Fruit fly (Drosophila melanogaster) whole organism, embryonic: ENCODE results near the gene Actn.

Experiments used
- CG1233 ChIP-seq: fragments of 200-800 bp; sonication (Bioruptor generic); optimal IDR thresholded peaks from 4 replicates; lab custom pipeline; 2018; ENCODE audit warnings: missing biosample characterization, mild to moderate bottlenecking, missing genetic modification characterization
- CG14710 ChIP-seq: fragments of 200-800 bp; sonication (Bioruptor generic); optimal IDR thresholded peaks from 3 replicates; lab custom pipeline; 2019; ENCODE audit warnings: missing biosample characterization, mild to moderate bottlenecking, missing genetic modification characterization, moderate library complexity
- CG16863 ChIP-seq: fragments of 200-800 bp; sonication (Bioruptor generic); optimal IDR thresholded peaks from 3 replicates; lab custom pipeline; 2016; ENCODE audit warnings: missing biosample characterization, missing genetic modification characterization
- CG17385 ChIP-seq: fragments of 200-800 bp; sonication (Bioruptor generic); optimal IDR thresholded peaks from 3 replicates; lab custom pipeline; 2018; ENCODE audit warnings: missing biosample characterization, mild to moderate bottlenecking, missing genetic modification characterization
- CG1832 ChIP-seq: fragments of 200-800 bp; sonication (Bioruptor generic); optimal IDR thresholded peaks from 2 replicates; lab custom pipeline; 2017; ENCODE audit warnings: missing biosample characterization, mild to moderate bottlenecking, missing genetic modification characterization, inconsistent platforms
- CG2116 ChIP-seq: fragments of 200-800 bp; sonication (Bioruptor generic); optimal IDR thresholded peaks from 3 replicates; lab custom pipeline; 2018; ENCODE audit warnings: missing biosample characterization, mild to moderate bottlenecking, missing genetic modification characterization
- CG33213 ChIP-seq: fragments of 200-800 bp; sonication (Bioruptor generic); optimal IDR thresholded peaks from 3 replicates; lab custom pipeline; 2016; ENCODE audit warnings: missing biosample characterization, missing genetic modification characterization
- CG34376 ChIP-seq: fragments of 200-800 bp; sonication (Bioruptor generic); optimal IDR thresholded peaks from 2 replicates; lab custom pipeline; 2018; ENCODE audit warnings: missing biosample characterization, mild to moderate bottlenecking, missing genetic modification characterization
- CG4707 ChIP-seq: fragments of 200-800 bp; sonication (Bioruptor generic); optimal IDR thresholded peaks from 2 replicates; lab custom pipeline; 2018; ENCODE audit warnings: missing biosample characterization, mild to moderate bottlenecking, missing genetic modification characterization, moderate library complexity
- CG6175 ChIP-seq: fragments of 200-800 bp; sonication (Bioruptor generic); IDR thresholded peaks from 3 replicates; pipeline ENCODE4 v1.3.6; 2022; ENCODE audit warnings: missing biosample characterization, missing genetic modification characterization
- CG6654 ChIP-seq: fragments of 200-800 bp; sonication (Bioruptor generic); optimal IDR thresholded peaks from 2 replicates; lab custom pipeline; 2017; ENCODE audit warnings: missing biosample characterization, mild to moderate bottlenecking, missing genetic modification characterization
- CG8290 ChIP-seq, 3 experiments: fragments of 200-800 bp; sonication (Bioruptor generic); optimal IDR thresholded peaks; 2 replicates each; lab custom pipeline; 2016 to 2019; ENCODE audit warnings: missing biosample characterization in 3 of 3, missing genetic modification characterization in 3 of 3, mild to moderate bottlenecking in 2 of 3, moderate library complexity in 1 of 3
- CG8359 ChIP-seq: fragments of 200-800 bp; sonication (Bioruptor generic); optimal IDR thresholded peaks from 2 replicates; lab custom pipeline; 2017; ENCODE audit warnings: missing biosample characterization, mild to moderate bottlenecking, missing genetic modification characterization, borderline replicate concordance
- CG9437 ChIP-seq: fragments of 200-800 bp; sonication (Bioruptor generic); optimal IDR thresholded peaks from 2 replicates; lab custom pipeline; 2018; ENCODE audit warnings: missing biosample characterization, mild to moderate bottlenecking, missing genetic modification characterization
- CG9876 ChIP-seq: fragments of 200-800 bp; sonication (Bioruptor generic); optimal IDR thresholded peaks from 2 replicates; lab custom pipeline; 2016; ENCODE audit warnings: missing biosample characterization, missing genetic modification characterization
- Dip2 ChIP-seq: fragments of 200-800 bp; sonication (Bioruptor generic); IDR thresholded peaks from 2 replicates; pipeline ENCODE4 v1.3.6; 2022; ENCODE audit warnings: missing biosample characterization, missing genetic modification characterization
- Doc2 ChIP-seq: fragments of 200-800 bp; sonication (Bioruptor generic); IDR thresholded peaks from 2 replicates; pipeline ENCODE4 v1.3.6; 2022; ENCODE audit warnings: missing biosample characterization, missing genetic modification characterization
- E2f2 ChIP-seq: fragments of 200-800 bp; sonication (Bioruptor generic); IDR thresholded peaks from 2 replicates; pipeline ENCODE4 v1.3.6; 2022; ENCODE audit warnings: missing biosample characterization, missing genetic modification characterization
- ERR ChIP-seq: fragments of 200-800 bp; sonication (Bioruptor generic); optimal IDR thresholded peaks from 2 replicates; lab custom pipeline; 2016; ENCODE audit warnings: missing biosample characterization, missing genetic modification characterization
- Eip74EF ChIP-seq, 2 experiments: fragments of 200-800 bp in 1 of 2; fragments of >200 bp in 1 of 2; sonication (Bioruptor generic) in 1 of 2; optimal IDR thresholded peaks; 2 replicates each; lab custom pipeline; 2017 to 2019; ENCODE audit warnings: missing biosample characterization in 2 of 2, missing genetic modification characterization in 2 of 2, mild to moderate bottlenecking in 1 of 2, moderate library complexity in 1 of 2
- Hmr ChIP-seq: fragments of 200-800 bp; sonication (Bioruptor generic); optimal IDR thresholded peaks from 3 replicates; lab custom pipeline; 2017; ENCODE audit warnings: mild to moderate bottlenecking, missing biosample characterization, missing genetic modification reagents, missing genetic modification characterization
- Meics ChIP-seq: fragments of 200-800 bp; sonication (Bioruptor generic); optimal IDR thresholded peaks from 2 replicates; lab custom pipeline; 2017; ENCODE audit warnings: missing biosample characterization, mild to moderate bottlenecking, missing genetic modification characterization
- Mrtf ChIP-seq: fragments of 200-800 bp; sonication (Bioruptor generic); IDR thresholded peaks from 3 replicates; pipeline ENCODE4 v1.3.6; 2022; ENCODE audit warnings: missing biosample characterization, missing genetic modification characterization
- NK7.1 ChIP-seq: fragments of 200-800 bp; sonication (Bioruptor generic); optimal IDR thresholded peaks from 3 replicates; lab custom pipeline; 2016; ENCODE audit warnings: missing biosample characterization, missing genetic modification characterization
- Nf-YA ChIP-seq: fragments of 200-800 bp; sonication (Bioruptor generic); IDR thresholded peaks from 2 replicates; pipeline ENCODE4 v1.3.6; 2022; ENCODE audit warnings: missing biosample characterization, missing genetic modification characterization
- Side ChIP-seq: fragments of 200-800 bp; sonication (Bioruptor generic); optimal IDR thresholded peaks from 2 replicates; lab custom pipeline; 2016; ENCODE audit warnings: missing biosample characterization, missing genetic modification characterization
- Sox100B ChIP-seq: fragments of 200-800 bp; sonication (Bioruptor generic); optimal IDR thresholded peaks from 3 replicates; lab custom pipeline; 2018; ENCODE audit warnings: missing biosample characterization, mild to moderate bottlenecking, missing genetic modification characterization
- Sry-β ChIP-seq: fragments of 200-800 bp; sonication (Bioruptor generic); optimal IDR thresholded peaks from 2 replicates; lab custom pipeline; 2018; ENCODE audit warnings: missing biosample characterization, mild to moderate bottlenecking, missing genetic modification characterization, moderate library complexity
- Ssrp ChIP-seq: fragments of 200-800 bp; sonication (Bioruptor generic); optimal IDR thresholded peaks from 2 replicates; lab custom pipeline; 2018; ENCODE audit warnings: missing biosample characterization, mild to moderate bottlenecking, missing genetic modification characterization, moderate library complexity
- Taf1 ChIP-seq: fragments of 200-800 bp; sonication (Bioruptor generic); IDR thresholded peaks from 2 replicates; pipeline ENCODE4 v1.3.6; 2022; ENCODE audit warnings: missing biosample characterization, missing genetic modification characterization
- ci ChIP-seq: fragments of 200-800 bp; sonication (Bioruptor generic); IDR thresholded peaks from 3 replicates; pipeline ENCODE4 v1.3.6; 2022; ENCODE audit warnings: missing biosample characterization, missing genetic modification characterization
- ham ChIP-seq: fragments of 200-800 bp; sonication (Bioruptor generic); IDR thresholded peaks from 2 replicates; pipeline ENCODE4 v1.3.6; 2022; ENCODE audit warnings: missing biosample characterization, missing genetic modification characterization
- ind ChIP-seq: fragments of 200-800 bp; sonication (Bioruptor generic); optimal IDR thresholded peaks from 3 replicates; lab custom pipeline; 2016; ENCODE audit warnings: missing biosample characterization, missing genetic modification characterization
- knrl ChIP-seq: fragments of 200-800 bp; sonication (Bioruptor generic); IDR thresholded peaks from 3 replicates; pipeline ENCODE4 v1.3.6; 2022; ENCODE audit warnings: missing biosample characterization, missing genetic modification characterization; ENCODE audit not compliant: partially characterized antibody
- lab ChIP-seq: fragments of 200-800 bp; sonication (Bioruptor generic); optimal IDR thresholded peaks from 3 replicates; lab custom pipeline; 2017; ENCODE audit warnings: missing biosample characterization, missing genetic modification characterization, mild to moderate bottlenecking, moderate library complexity, missing genetic modification reagents
- prd ChIP-seq, 3 experiments: fragments of >200 bp in 2 of 3; fragments of 200-800 bp in 1 of 3; sonication (Bioruptor generic) in 1 of 3; optimal IDR thresholded peaks in 2 of 3; IDR thresholded peaks in 1 of 3; 2 replicates in 2 of 3; 3 replicates in 1 of 3; pipeline versions ENCODE4 v1.3.6 to Lab custom; 2017 to 2022; ENCODE audit warnings: missing biosample characterization in 1 of 3, missing genetic modification characterization in 1 of 3
- pros ChIP-seq: fragments of 200-800 bp; sonication (Bioruptor generic); optimal IDR thresholded peaks from 3 replicates; lab custom pipeline; 2019; ENCODE audit warnings: missing biosample characterization, mild to moderate bottlenecking, missing genetic modification characterization, moderate library complexity
- sens ChIP-seq: fragments of 200-800 bp; sonication (Bioruptor generic); peaks from one replicate; lab custom pipeline; 2016; ENCODE audit warnings: missing biosample characterization, missing genetic modification characterization
- sug ChIP-seq: fragments of 200-800 bp; optimal IDR thresholded peaks from 2 replicates; lab custom pipeline; 2019; ENCODE audit warnings: missing biosample characterization, mild to moderate bottlenecking, missing genetic modification characterization, moderate library complexity
- tgo ChIP-seq: fragments of 200-800 bp; sonication (Bioruptor generic); IDR thresholded peaks from 3 replicates; pipeline ENCODE4 v1.3.6; 2022; ENCODE audit warnings: missing biosample characterization, missing genetic modification characterization
- tin ChIP-seq: fragments of 200-800 bp; sonication (Bioruptor generic); optimal IDR thresholded peaks from 3 replicates; lab custom pipeline; 2016; ENCODE audit warnings: missing biosample characterization, missing genetic modification characterization
- toy ChIP-seq: fragments of 200-800 bp; sonication (Bioruptor generic); IDR thresholded peaks from 2 replicates; pipeline ENCODE4 v1.3.6; 2022; ENCODE audit warnings: missing biosample characterization, missing genetic modification characterization
- twi ChIP-seq: fragments of 200-800 bp; optimal IDR thresholded peaks from 2 replicates; lab custom pipeline; 2019; ENCODE audit warnings: missing biosample characterization, mild to moderate bottlenecking, missing genetic modification characterization, moderate library complexity
- wdn ChIP-seq: fragments of 200-800 bp; sonication (Bioruptor generic); IDR thresholded peaks from 2 replicates; pipeline ENCODE4 v1.3.6; 2022; ENCODE audit warnings: missing biosample characterization, missing genetic modification characterization
- wor ChIP-seq: fragments of 200-800 bp; sonication (Bioruptor generic); IDR thresholded peaks from 2 replicates; pipeline ENCODE4 v1.3.6; 2022; ENCODE audit warnings: missing biosample characterization, missing genetic modification characterization

Actn gene

dm6 chrX:2032821-2033436 is 9.2 kb downstream of the Actn start (continued):
- TF ChIP-seq CG9437 (no peak), CG8359 (no peak), CG16863 (GFP tag; lab: Kevin White, UChicago) (no peak), Sox100B (GFP tag; lab: Kevin White, UChicago) (no peak), tgo (no peak), sug (tag; lab: Kevin White, UChicago) (no peak), CG1233 (GFP tag; lab: Kevin White, UChicago) (no peak), Dip2 (GFP tag; lab: Robert Waterston, UW) (no peak), CG9876 (no peak), CG1832 (peak; percentile 28), prd (optimal IDR thresholded peaks at IDR 0.05; lab: Kevin White, UChicago) (no peak), prd (GFP tag; IDR thresholded peaks at IDR 0.05; lab: Robert Waterston, UW) (no peak), Hmr (no peak), NK7.1 (no peak)

dm6 chrX:2032160-2032801 is 9.8 kb downstream of the Actn start:
- TF ChIP-seq CG8290 (GFP tag; optimal IDR thresholded peaks at IDR 0.05; lab: Kevin White, UChicago): peak; percentile 32
- no peak for TF ChIP-seq CG8290 (tag; optimal IDR thresholded peaks at IDR 0.05; lab: Kevin White, UChicago)
- peak; percentile 80 for TF ChIP-seq Sry-β
- peak; percentile 14 for TF ChIP-seq Ssrp (tag; lab: Kevin White, UChicago)
- TF ChIP-seq twi (tag; lab: Kevin White, UChicago): no peak
- TF ChIP-seq sens: peak; percentile 59

DNA sequence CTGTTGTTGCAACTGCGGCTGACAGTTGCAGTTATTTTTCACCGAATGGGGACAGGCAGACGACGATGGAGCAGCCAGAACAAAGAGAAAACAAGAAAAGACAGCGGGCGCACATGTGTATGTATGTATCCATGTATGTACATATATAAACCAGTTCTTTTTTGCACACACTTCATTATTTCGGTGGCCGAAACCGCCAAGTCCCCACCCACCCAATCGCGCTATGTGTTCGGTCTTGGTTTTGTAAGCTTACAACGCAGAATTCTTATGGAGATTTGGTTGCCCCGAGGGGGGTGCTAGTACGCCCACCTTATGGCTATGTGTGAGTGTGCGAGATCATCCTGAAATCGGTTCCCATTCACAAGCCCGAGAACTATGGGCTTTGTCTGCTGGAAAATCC is 10.8 kb downstream of the Actn start:
- TF ChIP-seq CG6175 (no peak), Taf1 (GFP tag; lab: Robert Waterston, UW) (no peak)

DNA sequence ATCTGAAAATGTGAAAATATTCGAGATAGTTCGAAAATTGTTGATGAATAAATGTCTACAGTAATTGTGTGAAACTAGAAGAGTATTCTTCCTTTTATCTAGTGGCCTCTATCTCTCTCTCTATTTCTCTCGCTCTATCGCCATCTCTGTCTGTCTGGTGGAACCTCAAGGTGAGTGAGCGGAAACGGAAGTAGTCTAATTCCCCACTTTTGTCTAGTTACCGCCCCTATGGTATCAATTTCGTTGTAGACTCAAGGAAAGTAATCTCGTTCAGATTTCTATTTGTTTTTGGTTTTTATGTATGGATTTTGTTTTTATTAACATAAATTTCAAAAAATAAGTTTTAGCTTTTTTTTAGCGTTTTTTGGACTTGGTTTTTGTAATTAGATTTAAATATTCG is 17.3 kb downstream of the Actn start:
- peak; percentile 25 for TF ChIP-seq CG4707 (GFP tag; lab: Kevin White, UChicago)
- no peak for TF ChIP-seq ind (GFP tag; lab: Kevin White, UChicago)
- TF ChIP-seq ham (GFP tag; lab: Robert Waterston, UW): no peak
- no peak for TF ChIP-seq Nf-YA (GFP tag; lab: Robert Waterston, UW)
- peak; percentile 12 for TF ChIP-seq CG14710
- no peak for TF ChIP-seq E2f2 (GFP tag; lab: Robert Waterston, UW)
- peak; percentile 32 for TF ChIP-seq CG34376 (GFP tag; lab: Kevin White, UChicago)
- TF ChIP-seq Dip2 (GFP tag; lab: Robert Waterston, UW): no peak
- TF ChIP-seq Meics (GFP tag; lab: Kevin White, UChicago): no peak
- peak; percentile 11 for TF ChIP-seq CG2116 (GFP tag; lab: Kevin White, UChicago)
- TF ChIP-seq Sox100B (GFP tag; lab: Kevin White, UChicago): no peak
- no peak for TF ChIP-seq toy (GFP tag; lab: Robert Waterston, UW)
- no peak for TF ChIP-seq Eip74EF (GFP tag; optimal IDR thresholded peaks at IDR 0.05; lab: Kevin White, UChicago)
- TF ChIP-seq ERR (GFP tag; lab: Kevin White, UChicago): no peak
- peak; percentile 48 for TF ChIP-seq CG17385
- no peak for TF ChIP-seq wor (GFP tag; lab: Robert Waterston, UW)
- no peak for TF ChIP-seq CG6654 (GFP tag; lab: Kevin White, UChicago)
- TF ChIP-seq Side: no peak
- TF ChIP-seq Doc2 (GFP tag; lab: Robert Waterston, UW): no peak
- TF ChIP-seq Mrtf (GFP tag; lab: Robert Waterston, UW): no peak
- TF ChIP-seq tin (GFP tag; lab: Kevin White, UChicago): no peak
- no peak for TF ChIP-seq wdn (GFP tag; lab: Robert Waterston, UW)
- TF ChIP-seq knrl (GFP tag; lab: Robert Waterston, UW): no peak
- TF ChIP-seq CG33213 (GFP tag; lab: Kevin White, UChicago): no peak
- peak; percentile 50; the same call in 2 of the 3 replicates for TF ChIP-seq ci (GFP tag; lab: Robert Waterston, UW)
- no peak for TF ChIP-seq Sry-β
- no peak for TF ChIP-seq pros
- no peak for TF ChIP-seq lab
